Fruit fly (Drosophila melanogaster) Kc167 (cell line): ENCODE measurements around the gene Nepl17.

Experiments used
- Myc ChIP-seq: fragments of >200 bp; optimal IDR thresholded peaks from 2 replicates; lab custom pipeline; 2017; ENCODE audit warnings: missing external identifiers
- Sin3A ChIP-seq: fragments of >200 bp; optimal IDR thresholded peaks from 2 replicates; lab custom pipeline; 2018; ENCODE audit warnings: missing external identifiers
- h ChIP-seq: fragments of >200 bp; optimal IDR thresholded peaks from 3 replicates; lab custom pipeline; 2018; ENCODE audit warnings: missing external identifiers
- insv ChIP-seq: fragments of >200 bp; optimal IDR thresholded peaks from 3 replicates; lab custom pipeline; 2018; ENCODE audit warnings: missing external identifiers
- psq ChIP-seq: fragments of >200 bp; optimal IDR thresholded peaks from 2 replicates; lab custom pipeline; 2017; ENCODE audit warnings: missing external identifiers
- ttk ChIP-seq: sonication (Bioruptor generic); optimal IDR thresholded peaks from 2 replicates; lab custom pipeline; 2017; ENCODE audit warnings: missing external identifiers

DNA sequence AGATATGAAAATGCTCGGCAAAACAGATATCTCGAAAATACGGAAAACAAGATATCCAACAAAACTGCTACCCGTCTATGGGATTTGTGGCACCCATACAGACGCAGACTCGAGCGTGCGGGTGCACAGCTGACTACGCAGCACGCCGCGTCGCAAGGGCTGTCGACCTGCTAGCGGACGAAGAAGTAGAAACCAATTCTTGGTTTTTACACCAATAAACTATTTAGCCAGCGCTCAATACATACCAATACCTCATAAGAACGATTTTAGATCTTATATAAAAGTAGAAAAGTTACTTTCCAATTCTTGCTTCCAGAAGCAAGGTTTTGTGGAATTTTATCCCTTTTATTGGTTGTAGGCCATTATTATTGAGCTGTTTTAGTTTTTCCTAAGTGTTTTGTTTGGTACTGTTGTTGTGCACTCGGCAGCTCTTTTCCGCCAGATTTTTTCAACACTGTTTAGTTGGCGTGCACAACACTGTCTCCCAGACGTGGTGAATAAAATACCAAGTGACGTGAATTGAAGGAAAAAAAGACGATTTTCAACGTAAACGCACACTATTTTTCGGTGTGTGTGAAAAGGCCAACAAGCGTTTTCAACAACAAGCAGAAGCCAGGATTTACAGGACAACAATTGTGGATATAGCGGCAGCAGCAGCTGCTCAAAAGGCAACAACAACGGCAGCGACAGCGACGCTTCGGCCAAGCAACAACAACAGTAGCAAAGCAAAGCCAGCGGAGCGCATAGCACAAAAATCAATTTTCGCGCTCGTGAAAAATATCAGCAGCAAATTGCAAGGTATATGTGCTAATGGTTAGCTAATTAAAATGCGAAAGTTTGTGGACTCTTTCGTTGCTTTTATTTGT lies 16.1 kb downstream of the Nepl17 start:
- TF ChIP-seq insv (lab: Kevin White, UChicago) (no peak), psq (lab: Kevin White, UChicago) (no peak), Sin3A (lab: Kevin White, UChicago) (no peak), ttk (lab: Kevin White, UChicago) (no peak), Myc (lab: Kevin White, UChicago) (no peak), h (lab: Kevin White, UChicago) (no peak)
